Worm (Caenorhabditis elegans) whole organism, L4 larva: Measurements from ENCODE around the gene col-44.

Experiments
- F26F4.8 ChIP-seq: fragments of 200-800 bp; sonication (Bioruptor generic); conservative IDR thresholded peaks from 2 replicates; pipeline ENCODE4 v1.3.6; 2022; ENCODE audit warnings: missing genetic modification characterization, missing compliant biosample characterization
- ama-1 ChIP-seq: fragments of 150-350 bp; optimal IDR thresholded peaks from 2 replicates; lab custom pipeline; 2014; ENCODE audit warnings: inconsistent platforms, mixed read lengths
- nhr-237 ChIP-seq: sonication (generic microtip); optimal IDR thresholded peaks from 2 replicates; lab custom pipeline; 2017; ENCODE audit warnings: missing biosample characterization, missing genetic modification characterization

DNA sequence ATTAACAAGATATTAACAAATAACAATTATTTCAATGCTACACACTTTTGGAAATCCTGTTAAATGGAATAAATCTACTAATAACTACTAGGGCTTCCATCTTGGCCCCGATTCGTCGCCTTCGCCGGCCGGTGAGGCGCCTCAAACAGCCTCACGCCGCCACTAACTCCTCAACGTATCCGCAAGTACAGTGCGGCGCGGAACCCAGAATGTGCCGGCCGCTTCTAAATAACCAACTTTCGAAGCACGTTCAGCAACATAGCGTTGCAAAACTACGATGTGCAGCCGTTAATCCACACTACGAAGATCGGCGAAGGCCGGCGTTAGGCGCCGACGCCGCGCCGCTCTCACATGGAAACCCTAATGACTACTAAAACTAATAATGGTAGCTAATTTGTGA lies 14.6 kb downstream of the col-44 start:
- TF ChIP-seq F26F4.8 (GFP tag; lab: Robert Waterston, UW) (no peak), ama-1 (lab: Kevin White, UChicago) (no peak), nhr-237 (tag; lab: Kevin White, UChicago) (no peak)
